Worm (Caenorhabditis elegans): ENCODE data around the gene zyg-12.
"Not testable (repeated sequence)": the region's sequence is repeated elsewhere in the genome, so short reads cannot be mapped to it uniquely, and the experiment has no call there.

The zyg-12 gene

ce11 chrII:4914214-4914613 lies 35.5 kb upstream of the zyg-12 start, which contains the start of gene R05F9.11:
TSS of gene R05F9.11 (minus strand) at chrII:4914218.
- TF ChIP-seq nhr-6 (tag; optimal IDR thresholded peaks at IDR 0.05): no peak
- no peak for TF ChIP-seq peb-1 (tag; optimal IDR thresholded peaks at IDR 0.05)
- no peak for TF ChIP-seq nhr-10 (tag; optimal IDR thresholded peaks at IDR 0.05)
- TF ChIP-seq Y55F3AM.14 (GFP tag; optimal IDR thresholded peaks at IDR 0.05): no peak
- no peak for TF ChIP-seq mdl-1 (tag; optimal IDR thresholded peaks at IDR 0.05)
- no peak for TF ChIP-seq blmp-1 (tag; optimal IDR thresholded peaks at IDR 0.05; ENCODE audit: insufficient read depth)
- no peak for TF ChIP-seq mbf-1 (tag; optimal IDR thresholded peaks at IDR 0.05)
- no peak for TF ChIP-seq lin-39 (tag; optimal IDR thresholded peaks at IDR 0.05)

DNA sequence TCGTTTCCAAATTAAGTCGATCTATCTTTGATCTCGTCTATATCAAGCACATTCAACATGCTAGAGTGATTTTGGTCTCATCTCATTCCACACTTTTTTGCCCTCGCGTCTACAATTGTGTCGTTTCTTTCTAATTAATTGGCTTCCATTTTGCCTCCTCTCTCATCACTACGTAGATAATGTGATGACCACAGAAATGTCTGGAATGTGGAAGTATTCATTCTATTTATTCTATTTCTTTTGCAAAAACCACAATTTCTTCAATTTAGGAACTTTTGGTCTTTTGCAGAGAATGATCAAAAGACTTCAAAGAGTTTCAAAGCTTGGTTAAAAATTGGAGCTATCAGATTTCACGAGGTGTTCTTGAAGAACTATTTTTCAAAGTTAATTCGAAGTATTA lies 34.1 kb upstream of the zyg-12 start:
- TF ChIP-seq sma-3 (GFP tag; optimal IDR thresholded peaks at IDR 0.05) (no peak), Y55F3AM.14 (GFP tag; optimal IDR thresholded peaks at IDR 0.05) (no peak), peb-1 (tag; optimal IDR thresholded peaks at IDR 0.05) (no peak), mdl-1 (tag; optimal IDR thresholded peaks at IDR 0.05) (no peak), ama-1 (optimal IDR thresholded peaks at IDR 0.05) (no peak), dmd-4 (tag; optimal IDR thresholded peaks at IDR 0.05) (no peak), lin-13 (GFP tag; optimal IDR thresholded peaks at IDR 0.05) (no peak), unc-39 (tag; optimal IDR thresholded peaks at IDR 0.05) (no peak), lsy-2 (tag; optimal IDR thresholded peaks at IDR 0.05) (no peak), alr-1 (tag; optimal IDR thresholded peaks at IDR 0.05) (no peak), zag-1 (tag; optimal IDR thresholded peaks at IDR 0.05) (no peak), ceh-16 (tag; optimal IDR thresholded peaks at IDR 0.05) (no peak), C34F6.9 (tag; optimal IDR thresholded peaks at IDR 0.05) (no peak), aly-2 (tag; optimal IDR thresholded peaks at IDR 0.05) (no peak), nhr-23 (tag; optimal IDR thresholded peaks at IDR 0.05) (no peak), ztf-1 (GFP tag; conservative IDR thresholded peaks at IDR 0.05) (no peak), sem-4 (tag; optimal IDR thresholded peaks at IDR 0.05) (no peak), nhr-21 (tag; optimal IDR thresholded peaks at IDR 0.05) (no peak)

- TF ChIP-seq nhr-10, elt-1, mbf-1 (tag; optimal IDR thresholded peaks at IDR 0.05): not testable (repeated sequence)
These were observed 33.2 kb upstream of the zyg-12 start, which contains the start of gene msp-31 for ce11 chrII:4916462-4916861. TSS of gene msp-31 (minus strand) at chrII:4916562.

DNA sequence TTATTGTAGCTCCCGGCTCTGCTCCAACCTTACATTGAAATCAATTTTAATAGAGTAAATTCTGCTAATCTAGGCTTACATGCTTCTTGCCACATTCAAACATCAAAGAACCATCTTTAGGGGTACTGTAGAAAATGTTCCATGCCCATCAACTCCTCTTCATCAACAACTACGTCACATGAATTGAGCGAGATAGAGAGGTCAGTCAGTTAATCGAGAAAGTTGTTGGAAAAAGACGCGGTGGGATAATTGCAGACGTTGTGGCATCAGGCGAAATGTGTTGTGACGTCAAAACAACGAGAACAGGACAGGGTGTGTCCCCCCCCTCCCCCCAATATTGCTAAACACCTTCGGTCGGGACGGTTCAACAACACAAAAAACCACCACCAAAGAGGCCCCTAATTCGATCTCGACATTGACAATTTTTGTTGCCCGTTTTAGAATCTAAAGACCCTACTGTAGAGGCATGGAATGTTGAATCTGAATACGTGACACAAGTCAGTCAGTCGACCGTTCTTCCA lies 31.1 kb upstream of the zyg-12 start:
- TF ChIP-seq unc-39 (tag; optimal IDR thresholded peaks at IDR 0.05): no peak
- TF ChIP-seq mab-5 (tag; optimal IDR thresholded peaks at IDR 0.05): no peak
- TF ChIP-seq nhr-12 (tag; optimal IDR thresholded peaks at IDR 0.05): no peak
- TF ChIP-seq sma-3 (GFP tag; optimal IDR thresholded peaks at IDR 0.05): peak; percentile 65
- TF ChIP-seq sma-9 (GFP tag; optimal IDR thresholded peaks at IDR 0.05): peak; percentile 3
- no peak for TF ChIP-seq sma-9 (tag; optimal IDR thresholded peaks at IDR 0.05)
- TF ChIP-seq mbf-1 (tag; optimal IDR thresholded peaks at IDR 0.05): no peak
- TF ChIP-seq gmeb-1 (tag; optimal IDR thresholded peaks at IDR 0.05): no peak
- TF ChIP-seq nhr-25 (tag; optimal IDR thresholded peaks at IDR 0.05): peak; percentile 43
- TF ChIP-seq nhr-11 (tag; optimal IDR thresholded peaks at IDR 0.05): no peak
- no peak for TF ChIP-seq F13H6.1 (tag; optimal IDR thresholded peaks at IDR 0.05)

DNA sequence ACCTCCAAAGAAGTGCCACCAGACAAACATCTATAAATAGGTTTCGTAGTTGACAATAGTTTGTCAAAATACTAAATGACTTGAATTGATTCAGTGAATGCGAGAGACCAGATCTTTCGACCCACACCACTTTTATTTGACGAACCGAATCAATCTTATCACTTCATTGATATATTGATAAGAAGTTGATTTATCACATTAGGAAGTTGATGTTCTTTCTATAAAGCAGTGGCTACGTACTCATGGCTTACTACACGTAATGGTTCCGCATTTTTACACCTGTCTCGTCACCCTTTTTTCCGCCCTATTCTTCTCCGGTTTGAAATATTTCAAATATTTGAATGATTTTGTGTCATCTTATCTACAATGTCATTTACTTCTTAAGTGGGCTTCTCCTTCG lies 29.1 kb upstream of the zyg-12 start:
- TF ChIP-seq fos-1 (tag; optimal IDR thresholded peaks at IDR 0.05) (peak; percentile 62), lsy-2 (tag; optimal IDR thresholded peaks at IDR 0.05) (no peak), lin-39 (tag; optimal IDR thresholded peaks at IDR 0.05) (no peak), sma-3 (GFP tag; optimal IDR thresholded peaks at IDR 0.05) (peak; percentile 18), aly-2 (tag; optimal IDR thresholded peaks at IDR 0.05) (no peak), nhr-10 (tag; optimal IDR thresholded peaks at IDR 0.05) (no peak), peb-1 (tag; optimal IDR thresholded peaks at IDR 0.05) (no peak)

DNA sequence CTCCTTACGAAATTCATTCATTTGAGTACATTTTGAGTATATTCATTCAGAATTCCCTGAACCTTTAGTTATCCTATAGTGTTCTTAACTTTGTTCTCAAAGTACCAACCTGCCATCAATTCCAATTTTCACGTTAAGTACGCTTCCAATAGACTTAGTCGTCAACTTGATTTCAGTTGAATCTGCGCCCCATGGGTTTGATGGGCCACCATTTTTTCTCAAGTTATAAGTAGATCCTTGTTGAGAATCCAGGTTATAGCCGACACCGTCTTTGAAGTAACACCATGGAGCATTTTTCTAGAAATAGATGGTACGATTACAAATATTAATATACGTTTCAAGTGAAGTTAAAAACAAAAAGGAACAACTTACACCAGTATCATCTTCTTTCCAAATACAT lies 25.0 kb upstream of the zyg-12 start:
- TF ChIP-seq nhr-11 (tag; optimal IDR thresholded peaks at IDR 0.05) (no peak), aly-2 (tag; optimal IDR thresholded peaks at IDR 0.05) (no peak), skn-1 (tag; optimal IDR thresholded peaks at IDR 0.05) (no peak), ama-1 (optimal IDR thresholded peaks at IDR 0.05) (no peak), nhr-237 (tag; optimal IDR thresholded peaks at IDR 0.05) (no peak), elt-3 (tag; optimal IDR thresholded peaks at IDR 0.05) (no peak), lsy-2 (tag; optimal IDR thresholded peaks at IDR 0.05) (no peak), ztf-11 (tag; optimal IDR thresholded peaks at IDR 0.05) (no peak), ceh-82 (tag; optimal IDR thresholded peaks at IDR 0.05) (no peak), nhr-6 (tag; optimal IDR thresholded peaks at IDR 0.05) (no peak), nhr-129 (tag; optimal IDR thresholded peaks at IDR 0.05) (no peak), nhr-10 (tag; optimal IDR thresholded peaks at IDR 0.05) (no peak), Y55F3AM.14 (GFP tag; optimal IDR thresholded peaks at IDR 0.05) (no peak), gmeb-1 (tag; optimal IDR thresholded peaks at IDR 0.05) (no peak), fos-1 (tag; optimal IDR thresholded peaks at IDR 0.05) (no peak)
